Worm (Caenorhabditis elegans): ENCODE data around the gene ZK1058.3.

ZK1058.3 gene

ce11 chrIII:3916624-3917023 is 2.0 kb upstream of the ZK1058.3 start, which contains the start of gene ccdc-47 (continued):
- peak in 1 of 2 experiments; percentile 79 for TF ChIP-seq lsy-2 (tag; optimal IDR thresholded peaks at IDR 0.05)
- peak; percentile 12 for TF ChIP-seq rbr-2 (tag; optimal IDR thresholded peaks at IDR 0.05)
- TF ChIP-seq lin-13 (GFP tag; optimal IDR thresholded peaks at IDR 0.05), result peak; percentile 46
- no peak for TF ChIP-seq saeg-2 (GFP tag; IDR thresholded peaks at IDR 0.05)
- peak; percentile 6 for TF ChIP-seq hlh-30 (tag; optimal IDR thresholded peaks at IDR 0.05; ENCODE audit: insufficient read depth)
- no peak for TF ChIP-seq F49E8.2 (tag; optimal IDR thresholded peaks at IDR 0.05; ENCODE audit: borderline replicate concordance)
- TF ChIP-seq zag-1 (tag; optimal IDR thresholded peaks at IDR 0.05), result no peak
- peak; percentile 85 for TF ChIP-seq dpl-1 (GFP tag; optimal IDR thresholded peaks at IDR 0.05)
- no peak for TF ChIP-seq F10B5.3 (tag; optimal IDR thresholded peaks at IDR 0.05)
- TF ChIP-seq aha-1 (tag), result peak; percentile 93
- TF ChIP-seq pha-4 (GFP tag; IDR thresholded peaks at IDR 0.05), result peak; percentile 37; the same call in 1 of the 2 replicates
- no peak for TF ChIP-seq pha-4 (tag; optimal IDR thresholded peaks at IDR 0.05)
- peak; percentile 44 for TF ChIP-seq ztf-7 (tag; optimal IDR thresholded peaks at IDR 0.05)
- TF ChIP-seq ceh-44 (GFP tag; IDR thresholded peaks at IDR 0.05), result no peak
- no peak for TF ChIP-seq nhr-10 (tag; optimal IDR thresholded peaks at IDR 0.05)
- 0 out of 2 replicates have a peak, but pooled peaks have one; percentile 42 for TF ChIP-seq vab-7 (GFP tag; IDR thresholded peaks at IDR 0.05)
- peak; percentile 34 for TF ChIP-seq spr-1 (tag; optimal IDR thresholded peaks at IDR 0.05)
- TF ChIP-seq Y105C5A.15 (GFP tag; IDR thresholded peaks at IDR 0.05), result no peak
- peak; percentile 10 for TF ChIP-seq nhr-28 (tag; optimal IDR thresholded peaks at IDR 0.05)

- TF ChIP-seq dve-1 (tag; optimal IDR thresholded peaks at IDR 0.05; ENCODE audit: insufficient read depth) (peak; percentile 13), daf-19 (GFP tag; conservative IDR thresholded peaks at IDR 0.05) (no peak), F10B5.3 (tag; optimal IDR thresholded peaks at IDR 0.05) (no peak), daf-12 (tag; optimal IDR thresholded peaks at IDR 0.05) (no peak), ztf-11 (tag; optimal IDR thresholded peaks at IDR 0.05) (no peak), dmd-6 (GFP tag; IDR thresholded peaks at IDR 0.05) (peak; percentile 21; the same call in 1 of the 2 replicates), nhr-28 (tag; optimal IDR thresholded peaks at IDR 0.05) (peak; percentile 84), unc-62 (GFP tag; optimal IDR thresholded peaks at IDR 0.05 in 1 of 2) (no peak), unc-62 (tag; optimal IDR thresholded peaks at IDR 0.05) (no peak), dpl-1 (GFP tag; optimal IDR thresholded peaks at IDR 0.05) (peak; percentile 74), daf-16 (GFP tag; optimal IDR thresholded peaks at IDR 0.05) (no peak), daf-16 (tag; optimal IDR thresholded peaks at IDR 0.05) (peak; percentile 39), zfp-2 (tag; optimal IDR thresholded peaks at IDR 0.05) (no peak), aha-1 (tag) (peak; percentile 97), dmd-9 (GFP tag; IDR thresholded peaks at IDR 0.05) (no peak), lin-1 (GFP tag; IDR thresholded peaks at IDR 0.05) (no peak), gei-8 (GFP tag; optimal IDR thresholded peaks at IDR 0.05) (no peak), lir-3 (tag; optimal IDR thresholded peaks at IDR 0.05) (no peak), mxl-3 (GFP tag; optimal IDR thresholded peaks at IDR 0.05) (no peak), T20F7.1 (GFP tag; optimal IDR thresholded peaks at IDR 0.05) (peak; percentile 82), lim-7 (GFP tag; IDR thresholded peaks at IDR 0.05) (no peak), daf-8 (GFP tag; IDR thresholded peaks at IDR 0.05) (no peak), lsy-2 (tag; optimal IDR thresholded peaks at IDR 0.05) (no peak), hif-1 (tag; optimal IDR thresholded peaks at IDR 0.05) (peak; percentile 68 to 95), Y48G9A.11 (GFP tag; IDR thresholded peaks at IDR 0.05) (0 out of 2 replicates have a peak, but pooled peaks have one; percentile 22), saeg-2 (GFP tag; IDR thresholded peaks at IDR 0.05) (no peak)
Measured at ce11 chrIII:3921646-3922328, 3.1 kb downstream of the ZK1058.3 start, which contains the start of the genes metl-6 and nit-1. TSS of gene metl-6 (minus strand) at chrIII:3921711. TSS of gene nit-1 (plus strand) at chrIII:3922207.

Measured in whole organism, L4 larva.